Fruit fly (Drosophila melanogaster) whole organism, embryonic: Measurements from ENCODE around the gene CG32147.

Experiments used
- ATbp ChIP-seq: fragments of 200-800 bp; sonication (Bioruptor generic); optimal IDR thresholded peaks from 2 replicates; lab custom pipeline; 2017; ENCODE audit warnings: missing biosample characterization, mild to moderate bottlenecking, missing genetic modification characterization, missing genetic modification reagents
- BtbVII ChIP-seq: fragments of 200-800 bp; sonication (Bioruptor generic); optimal IDR thresholded peaks from 3 replicates; lab custom pipeline; 2017; ENCODE audit warnings: missing biosample characterization, mild to moderate bottlenecking, missing genetic modification characterization
- CG10274 ChIP-seq: fragments of 200-800 bp; sonication (Bioruptor generic); optimal IDR thresholded peaks from 3 replicates; lab custom pipeline; 2017; ENCODE audit warnings: missing biosample characterization, mild to moderate bottlenecking, missing genetic modification characterization
- CG10543 ChIP-seq: fragments of 200-800 bp; sonication (Bioruptor generic); optimal IDR thresholded peaks from 3 replicates; lab custom pipeline; 2017; ENCODE audit warnings: missing biosample characterization, mild to moderate bottlenecking, missing genetic modification characterization, moderate library complexity
- CG10959 ChIP-seq: fragments of 200-800 bp; sonication (Bioruptor generic); IDR thresholded peaks from 2 replicates; pipeline ENCODE4 v1.3.6; 2022; ENCODE audit warnings: missing biosample characterization, missing genetic modification characterization
- CG12659 ChIP-seq: fragments of 200-800 bp; sonication (Bioruptor generic); optimal IDR thresholded peaks from 3 replicates; lab custom pipeline; 2017; ENCODE audit warnings: mild to moderate bottlenecking, missing biosample characterization, missing genetic modification reagents, missing genetic modification characterization
- CG12744 ChIP-seq: fragments of 200-800 bp; sonication (Bioruptor generic); optimal IDR thresholded peaks from 2 replicates; lab custom pipeline; 2016; ENCODE audit warnings: missing biosample characterization, missing genetic modification characterization
- CG13123 ChIP-seq: fragments of 200-800 bp; sonication (Bioruptor generic); optimal IDR thresholded peaks from 2 replicates; lab custom pipeline; 2016; ENCODE audit warnings: missing biosample characterization, missing genetic modification characterization
- CG13775 ChIP-seq: fragments of 200-800 bp; sonication (Bioruptor generic); optimal IDR thresholded peaks from 3 replicates; lab custom pipeline; 2017; ENCODE audit warnings: missing biosample characterization, mild to moderate bottlenecking, missing genetic modification characterization
- CG13894 ChIP-seq: fragments of 200-800 bp; sonication (Bioruptor generic); optimal IDR thresholded peaks from 3 replicates; lab custom pipeline; 2018; ENCODE audit warnings: missing biosample characterization, mild to moderate bottlenecking, missing genetic modification characterization, moderate library complexity
- CG1529 ChIP-seq: fragments of 200-800 bp; sonication (Bioruptor generic); optimal IDR thresholded peaks from 3 replicates; lab custom pipeline; 2018; ENCODE audit warnings: missing biosample characterization, missing genetic modification characterization
- CG17186 ChIP-seq: fragments of 200-800 bp; sonication (Bioruptor generic); optimal IDR thresholded peaks from 3 replicates; lab custom pipeline; 2017; ENCODE audit warnings: missing biosample characterization, missing genetic modification reagents, missing genetic modification characterization
- CG2712 ChIP-seq: fragments of 200-800 bp; optimal IDR thresholded peaks from 3 replicates; lab custom pipeline; 2019; ENCODE audit warnings: missing biosample characterization, mild to moderate bottlenecking, missing genetic modification characterization, moderate library complexity
- CG2875 ChIP-seq: fragments of 200-800 bp; sonication (Bioruptor generic); optimal IDR thresholded peaks from 2 replicates; lab custom pipeline; 2017; ENCODE audit warnings: missing biosample characterization, mild to moderate bottlenecking, missing genetic modification characterization, missing genetic modification reagents
- CG31388 ChIP-seq: fragments of 200-800 bp; sonication (Bioruptor generic); optimal IDR thresholded peaks from 2 replicates; lab custom pipeline; 2016; ENCODE audit warnings: missing biosample characterization, missing genetic modification characterization
- CG33213 ChIP-seq: fragments of 200-800 bp; sonication (Bioruptor generic); optimal IDR thresholded peaks from 3 replicates; lab custom pipeline; 2016; ENCODE audit warnings: missing biosample characterization, missing genetic modification characterization
- CG4854 ChIP-seq: fragments of 200-800 bp; sonication (Bioruptor generic); optimal IDR thresholded peaks from 2 replicates; lab custom pipeline; 2016; ENCODE audit warnings: missing biosample characterization, missing genetic modification characterization, inconsistent platforms
- CG6791 ChIP-seq: fragments of 200-800 bp; sonication (Bioruptor generic); IDR thresholded peaks from 3 replicates; pipeline ENCODE4 v1.3.6; 2022; ENCODE audit warnings: missing biosample characterization, missing genetic modification characterization; ENCODE audit not compliant: partially characterized antibody
- CG7357 ChIP-seq: fragments of 200-800 bp; sonication (Bioruptor generic); IDR thresholded peaks from 3 replicates; pipeline ENCODE4 v1.3.6; 2022; ENCODE audit warnings: missing biosample characterization, missing genetic modification characterization
- CG7963 ChIP-seq: fragments of 200-800 bp; sonication (Bioruptor generic); IDR thresholded peaks from 3 replicates; pipeline ENCODE4 v1.3.6; 2022; ENCODE audit warnings: missing biosample characterization, missing genetic modification characterization; ENCODE audit not compliant: partially characterized antibody
- CG7987 ChIP-seq: fragments of 200-800 bp; sonication (Bioruptor generic); optimal IDR thresholded peaks from 2 replicates; lab custom pipeline; 2018; ENCODE audit warnings: missing biosample characterization, mild to moderate bottlenecking, missing genetic modification characterization, moderate library complexity
- CG8290 ChIP-seq, 3 experiments: fragments of 200-800 bp; sonication (Bioruptor generic); optimal IDR thresholded peaks; 2 replicates each; lab custom pipeline; 2016 to 2019; ENCODE audit warnings: missing biosample characterization in 3 of 3, missing genetic modification characterization in 3 of 3, mild to moderate bottlenecking in 2 of 3, moderate library complexity in 1 of 3
- CG8359 ChIP-seq: fragments of 200-800 bp; sonication (Bioruptor generic); optimal IDR thresholded peaks from 2 replicates; lab custom pipeline; 2017; ENCODE audit warnings: missing biosample characterization, mild to moderate bottlenecking, missing genetic modification characterization, borderline replicate concordance
- CG8388 ChIP-seq: fragments of 200-800 bp; sonication (Bioruptor generic); optimal IDR thresholded peaks from 2 replicates; lab custom pipeline; 2019; ENCODE audit warnings: missing biosample characterization, mild to moderate bottlenecking, missing genetic modification characterization, moderate library complexity
- CG8765 ChIP-seq: fragments of 200-800 bp; sonication (Bioruptor generic); IDR thresholded peaks from 2 replicates; pipeline ENCODE4 v1.3.6; 2022; ENCODE audit warnings: missing biosample characterization, missing genetic modification characterization
- CG9215 ChIP-seq: fragments of 200-800 bp; sonication (Bioruptor generic); IDR thresholded peaks from 2 replicates; pipeline ENCODE4 v1.3.6; 2022; ENCODE audit warnings: missing biosample characterization, missing genetic modification characterization
- CG9437 ChIP-seq: fragments of 200-800 bp; sonication (Bioruptor generic); optimal IDR thresholded peaks from 2 replicates; lab custom pipeline; 2018; ENCODE audit warnings: missing biosample characterization, mild to moderate bottlenecking, missing genetic modification characterization
- Chrac-16 ChIP-seq: fragments of 200-800 bp; sonication (Bioruptor generic); optimal IDR thresholded peaks from 3 replicates; lab custom pipeline; 2016; ENCODE audit warnings: missing biosample characterization, missing genetic modification characterization
- Neu2 ChIP-seq: fragments of 200-800 bp; sonication (Bioruptor generic); optimal IDR thresholded peaks from 3 replicates; lab custom pipeline; 2016; ENCODE audit warnings: missing biosample characterization, missing genetic modification characterization, borderline replicate concordance
- Oaz ChIP-seq: fragments of 200-800 bp; sonication (Bioruptor generic); IDR thresholded peaks from 2 replicates; pipeline ENCODE4 v1.3.6; 2022; ENCODE audit warnings: missing biosample characterization, missing genetic modification characterization
- Optix ChIP-seq: fragments of 200-800 bp; sonication (Bioruptor generic); IDR thresholded peaks from 3 replicates; pipeline ENCODE4 v1.3.6; 2022; ENCODE audit warnings: missing biosample characterization, missing genetic modification characterization
- Side ChIP-seq: fragments of 200-800 bp; sonication (Bioruptor generic); optimal IDR thresholded peaks from 2 replicates; lab custom pipeline; 2016; ENCODE audit warnings: missing biosample characterization, missing genetic modification characterization
- Sox100B ChIP-seq: fragments of 200-800 bp; sonication (Bioruptor generic); optimal IDR thresholded peaks from 3 replicates; lab custom pipeline; 2018; ENCODE audit warnings: missing biosample characterization, mild to moderate bottlenecking, missing genetic modification characterization
- Taf1 ChIP-seq: fragments of 200-800 bp; sonication (Bioruptor generic); IDR thresholded peaks from 2 replicates; pipeline ENCODE4 v1.3.6; 2022; ENCODE audit warnings: missing biosample characterization, missing genetic modification characterization
- bab2 ChIP-seq: fragments of 200-800 bp; sonication (Bioruptor generic); optimal IDR thresholded peaks from 2 replicates; lab custom pipeline; 2016; ENCODE audit warnings: missing biosample characterization, missing genetic modification characterization
- cad ChIP-seq: fragments of >200 bp; optimal IDR thresholded peaks from 2 replicates; lab custom pipeline; 2017; ENCODE audit warnings: missing biosample characterization, missing genetic modification characterization
- fu2 ChIP-seq: fragments of 200-800 bp; sonication (Bioruptor generic); optimal IDR thresholded peaks from 2 replicates; lab custom pipeline; 2016; ENCODE audit warnings: missing biosample characterization, missing genetic modification characterization
- gcm ChIP-seq: fragments of 200-800 bp; sonication (Bioruptor generic); optimal IDR thresholded peaks from 2 replicates; lab custom pipeline; 2019; ENCODE audit warnings: missing biosample characterization, mild to moderate bottlenecking, missing genetic modification characterization, moderate library complexity
- grau ChIP-seq: fragments of 200-800 bp; optimal IDR thresholded peaks from 3 replicates; lab custom pipeline; 2019; ENCODE audit warnings: missing biosample characterization, mild to moderate bottlenecking, missing genetic modification characterization, moderate library complexity
- jumu ChIP-seq: fragments of 200-800 bp; sonication (Bioruptor generic); optimal IDR thresholded peaks from 3 replicates; lab custom pipeline; 2016; ENCODE audit warnings: missing biosample characterization, missing genetic modification characterization
- kay ChIP-seq: fragments of 200-800 bp; sonication (Bioruptor generic); optimal IDR thresholded peaks from 2 replicates; lab custom pipeline; 2016; ENCODE audit warnings: missing biosample characterization, missing genetic modification characterization
- lola ChIP-seq, 3 experiments: fragments of >200 bp in 2 of 3; fragments of 200-800 bp in 1 of 3; sonication (Bioruptor generic) in 1 of 3; optimal IDR thresholded peaks; 2 replicates each; lab custom pipeline; 2017 to 2019; ENCODE audit warnings: missing biosample characterization in 3 of 3, missing genetic modification characterization in 3 of 3, mild to moderate bottlenecking in 1 of 3, moderate library complexity in 1 of 3
- nau ChIP-seq: fragments of 200-800 bp; sonication (Bioruptor generic); optimal IDR thresholded peaks from 3 replicates; lab custom pipeline; 2017; ENCODE audit warnings: missing biosample characterization, mild to moderate bottlenecking, missing genetic modification characterization, missing genetic modification reagents
- row ChIP-seq: fragments of 200-800 bp; sonication (Bioruptor generic); IDR thresholded peaks from 3 replicates; pipeline ENCODE4 v1.3.6; 2022; ENCODE audit warnings: missing biosample characterization, missing genetic modification characterization
- schlank ChIP-seq: fragments of 200-800 bp; sonication (Bioruptor generic); optimal IDR thresholded peaks from 2 replicates; lab custom pipeline; 2018; ENCODE audit warnings: missing biosample characterization, mild to moderate bottlenecking, missing genetic modification characterization
- vfl ChIP-seq: fragments of 200-800 bp; sonication (Bioruptor generic); optimal IDR thresholded peaks from 2 replicates; lab custom pipeline; 2016; ENCODE audit warnings: missing biosample characterization, missing genetic modification characterization
- vvl ChIP-seq: fragments of 200-800 bp; sonication (Bioruptor generic); IDR thresholded peaks from 2 replicates; pipeline ENCODE4 v1.3.6; 2022; ENCODE audit warnings: missing biosample characterization, missing genetic modification characterization
- z ChIP-seq: fragments of 200-800 bp; sonication (Bioruptor generic); IDR thresholded peaks from 3 replicates; pipeline ENCODE4 v1.3.6; 2022; ENCODE audit warnings: missing biosample characterization, missing genetic modification characterization

Gene CG32147

DNA sequence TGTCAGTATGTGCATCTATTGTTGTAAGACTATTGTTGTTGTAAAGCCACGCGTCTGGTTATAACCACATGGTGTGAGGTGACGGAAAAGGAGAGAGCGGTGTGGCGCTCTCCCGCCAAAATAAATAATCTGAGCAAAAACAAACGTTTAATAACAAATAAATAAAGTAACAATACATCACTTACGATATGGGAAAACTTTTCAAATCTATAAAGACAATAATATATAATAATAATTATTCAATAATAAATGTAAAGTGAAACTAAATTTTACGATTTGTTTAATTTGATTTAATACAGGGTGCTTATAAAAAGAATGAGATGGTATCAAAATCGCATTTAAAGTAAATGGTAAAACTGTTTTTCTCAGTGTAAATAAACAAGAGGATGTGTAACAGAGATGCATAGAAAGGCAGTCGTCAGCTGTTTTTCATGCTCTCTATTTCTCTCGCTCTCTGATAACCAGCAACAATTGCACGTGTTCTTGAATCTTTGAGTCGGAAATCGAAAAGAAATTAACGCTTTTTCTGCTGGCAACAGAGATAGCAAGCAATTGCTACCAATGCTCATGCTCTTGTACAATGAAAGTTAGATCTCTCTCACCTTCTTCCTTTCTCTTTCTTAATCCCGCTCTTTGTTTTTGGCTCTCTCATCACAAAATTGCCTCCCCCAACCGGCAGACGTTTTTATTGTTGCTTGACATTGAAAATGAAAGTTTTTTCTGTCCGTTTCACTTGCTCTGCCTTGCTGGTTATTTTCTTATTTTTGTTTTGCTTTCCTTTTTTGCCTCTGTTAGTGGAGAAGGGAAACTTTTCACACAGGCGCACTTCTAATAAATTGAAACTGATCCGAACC lies 45.0 kb downstream of the CG32147 start (continued):
- TF ChIP-seq Chrac-16 (GFP tag; lab: Kevin White, UChicago) (peak; percentile 47), CG8388 (peak; percentile 95), grau (tag; lab: Kevin White, UChicago) (peak; percentile 86), lola (GFP tag; optimal IDR thresholded peaks at IDR 0.05; lab: Kevin White, UChicago) (peak in 1 of 3 experiments; percentile 87), schlank (peak; percentile 24), CG8290 (GFP tag; optimal IDR thresholded peaks at IDR 0.05; lab: Kevin White, UChicago) (peak; percentile 34), CG8290 (tag; optimal IDR thresholded peaks at IDR 0.05; lab: Kevin White, UChicago) (no peak), row (peak; percentile 74), CG13123 (GFP tag; lab: Kevin White, UChicago) (peak; percentile 4), CG7987 (GFP tag; lab: Kevin White, UChicago) (peak; percentile 67), CG1529 (GFP tag; lab: Kevin White, UChicago) (peak; percentile 64), CG10959 (GFP tag; lab: Robert Waterston, UW) (peak; percentile 70), CG10543 (peak; percentile 82), bab2 (GFP tag; lab: Kevin White, UChicago) (peak; percentile 11), CG33213 (GFP tag; lab: Kevin White, UChicago) (no peak), jumu (GFP tag; lab: Kevin White, UChicago) (peak; percentile 3), gcm (GFP tag; lab: Kevin White, UChicago) (peak; percentile 94), Sox100B (GFP tag; lab: Kevin White, UChicago) (peak; percentile 95), CG13775 (GFP tag; lab: Kevin White, UChicago) (peak; percentile 75), vfl (GFP tag; lab: Kevin White, UChicago) (no peak), CG12659 (GFP tag; lab: Kevin White, UChicago) (peak; percentile 76), CG7357 (GFP tag; lab: Robert Waterston, UW) (peak; percentile 76), vvl (GFP tag; lab: Robert Waterston, UW) (peak; percentile 97), ATbp (GFP tag; lab: Kevin White, UChicago) (peak; percentile 95), nau (GFP tag; lab: Kevin White, UChicago) (peak; percentile 80), CG4854 (GFP tag; lab: Kevin White, UChicago) (no peak), cad (GFP tag; lab: Kevin White, UChicago) (no peak), fu2 (GFP tag; lab: Kevin White, UChicago) (no peak), CG9215 (GFP tag; lab: Robert Waterston, UW) (no peak; the same call in 1 of the 2 replicates), CG6791 (GFP tag; lab: Robert Waterston, UW) (no peak), Side (no peak), Taf1 (GFP tag; lab: Robert Waterston, UW) (no peak), kay (GFP tag; lab: Kevin White, UChicago) (peak; percentile 37), z (GFP tag; lab: Robert Waterston, UW) (no peak), Neu2 (GFP tag; lab: Kevin White, UChicago) (no peak), CG9437 (peak; percentile 78), CG2875 (GFP tag; lab: Kevin White, UChicago) (peak; percentile 87), CG13894 (tag; lab: Kevin White, UChicago) (peak; percentile 87), CG8765 (GFP tag; lab: Robert Waterston, UW) (no peak), Optix (GFP tag; lab: Robert Waterston, UW) (no peak), CG8359 (GFP tag; lab: Kevin White, UChicago) (peak; percentile 61), CG2712 (tag; lab: Kevin White, UChicago) (peak; percentile 97), CG7963 (GFP tag; lab: Robert Waterston, UW) (no peak), BtbVII (GFP tag; lab: Kevin White, UChicago) (peak; percentile 86), CG10274 (peak; percentile 31), Oaz (GFP tag; lab: Robert Waterston, UW) (no peak), CG31388 (GFP tag; lab: Kevin White, UChicago) (peak; percentile 49), CG12744 (GFP tag; lab: Kevin White, UChicago) (no peak), CG17186 (GFP tag; lab: Kevin White, UChicago) (no peak)
